Worm (Caenorhabditis elegans): ENCODE data around the gene delm-1.

The delm-1 gene

DNA sequence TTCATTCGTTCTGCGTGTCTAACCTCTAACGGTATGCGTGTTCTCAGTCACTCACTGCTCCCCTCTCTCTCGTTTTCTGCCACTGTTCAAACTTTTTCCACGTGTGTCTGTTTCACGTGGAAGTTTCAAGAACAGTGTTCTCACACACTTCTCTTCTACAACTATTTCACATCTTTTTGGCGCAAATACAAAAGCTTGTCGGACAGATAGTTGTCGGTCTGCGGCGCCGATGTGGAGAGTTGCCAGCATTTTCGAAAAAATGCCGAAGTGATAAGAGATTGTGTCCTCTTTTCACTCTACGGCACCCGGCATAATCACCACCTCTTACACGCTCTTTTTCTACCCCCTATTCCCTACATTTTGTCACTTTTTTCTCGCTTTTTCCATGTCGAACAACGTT is 16.9 kb downstream of the delm-1 start (continued):
- TF ChIP-seq nhr-48 (tag; optimal IDR thresholded peaks at IDR 0.05) = no peak
- TF ChIP-seq nhr-6 (tag; optimal IDR thresholded peaks at IDR 0.05) = no peak

ce11 chrIV:9117700-9118099 is 17.6 kb downstream of the delm-1 start:
- TF ChIP-seq unc-62 (GFP tag; optimal IDR thresholded peaks at IDR 0.05 in 1 of 2) = peak in 1 of 2 experiments; percentile 94
- TF ChIP-seq unc-62 (tag; optimal IDR thresholded peaks at IDR 0.05) = no peak
- no peak for TF ChIP-seq mxl-3 (GFP tag; optimal IDR thresholded peaks at IDR 0.05)
- TF ChIP-seq mep-1 (tag; optimal IDR thresholded peaks at IDR 0.05) = no peak
- no peak for TF ChIP-seq daf-16 (GFP tag; optimal IDR thresholded peaks at IDR 0.05)
- TF ChIP-seq daf-16 (tag; optimal IDR thresholded peaks at IDR 0.05) = peak; percentile 48

ce11 chrIV:9116452-9116851 is 18.8 kb downstream of the delm-1 start:
- no peak for TF ChIP-seq tag-97 (GFP tag; IDR thresholded peaks at IDR 0.05)
- TF ChIP-seq madf-5 (GFP tag; IDR thresholded peaks at IDR 0.05) = no peak
- TF ChIP-seq lin-38 (GFP tag; IDR thresholded peaks at IDR 0.05) = no peak
- TF ChIP-seq ceh-82 (tag; optimal IDR thresholded peaks at IDR 0.05) = no peak
- TF ChIP-seq ama-1 (optimal IDR thresholded peaks at IDR 0.05) = no peak
- no peak for TF ChIP-seq daf-16 (GFP tag; optimal IDR thresholded peaks at IDR 0.05)
- peak; percentile 38 for TF ChIP-seq daf-16 (tag; optimal IDR thresholded peaks at IDR 0.05)
- TF ChIP-seq hlh-11 (tag; optimal IDR thresholded peaks at IDR 0.05) = peak; percentile 29
- TF ChIP-seq pqm-1 (tag; optimal IDR thresholded peaks at IDR 0.05) = peak; percentile 73
- peak; percentile 54 for TF ChIP-seq dve-1 (tag; optimal IDR thresholded peaks at IDR 0.05; ENCODE audit: insufficient read depth)
- TF ChIP-seq nhr-28 (tag; optimal IDR thresholded peaks at IDR 0.05) = peak; percentile 80
- no peak for TF ChIP-seq lin-13 (GFP tag; optimal IDR thresholded peaks at IDR 0.05)
- TF ChIP-seq mxl-3 (GFP tag; optimal IDR thresholded peaks at IDR 0.05) = peak; percentile 10

ce11 chrIV:9114078-9114477 is 21.2 kb downstream of the delm-1 start:
- TF ChIP-seq F44E2.7 (GFP tag; IDR thresholded peaks at IDR 0.05) (no peak), dve-1 (tag; optimal IDR thresholded peaks at IDR 0.05; ENCODE audit: insufficient read depth) (peak; percentile 13), nhr-6 (tag; optimal IDR thresholded peaks at IDR 0.05) (peak; percentile 57), R02D3.7 (tag; optimal IDR thresholded peaks at IDR 0.05) (no peak), mxl-2 (GFP tag; conservative IDR thresholded peaks at IDR 0.05) (no peak), Y48G9A.11 (GFP tag; IDR thresholded peaks at IDR 0.05) (no peak), ceh-20 (GFP tag; IDR thresholded peaks at IDR 0.05) (no peak), nhr-42 (GFP tag; IDR thresholded peaks at IDR 0.05) (no peak), ceh-62 (tag; optimal IDR thresholded peaks at IDR 0.05) (no peak)

DNA sequence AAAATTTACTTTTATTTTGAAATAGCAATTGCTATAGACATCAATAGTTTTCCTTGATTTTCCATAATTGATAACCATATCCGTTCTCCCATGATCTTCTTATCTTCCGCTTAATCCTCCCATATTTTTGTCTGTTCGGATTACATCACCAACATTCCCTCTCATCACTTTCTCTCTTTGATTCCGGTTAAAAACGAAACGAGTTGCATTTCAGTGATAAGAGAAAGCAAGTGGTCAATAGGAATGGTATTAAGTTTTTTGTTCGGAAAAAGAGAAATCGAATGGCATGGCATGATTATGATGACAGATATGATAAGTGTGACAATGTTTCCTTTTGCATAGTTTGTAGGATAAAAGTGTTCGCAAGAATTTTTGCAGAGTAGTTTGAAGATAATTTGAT is 23.3 kb downstream of the delm-1 start:
- no peak for TF ChIP-seq T26A8.4 (GFP tag; IDR thresholded peaks at IDR 0.05)
- TF ChIP-seq nhr-6 (tag; optimal IDR thresholded peaks at IDR 0.05) = no peak
- no peak for TF ChIP-seq nhr-111 (GFP tag; optimal IDR thresholded peaks at IDR 0.05)
- TF ChIP-seq lin-29 (GFP tag; IDR thresholded peaks at IDR 0.05) = no peak
- peak; percentile 70 for TF ChIP-seq dmd-6 (GFP tag; IDR thresholded peaks at IDR 0.05)
- TF ChIP-seq cey-2 (tag; optimal IDR thresholded peaks at IDR 0.05; ENCODE audit: borderline replicate concordance, insufficient read depth) = peak; percentile 64
- TF ChIP-seq dpl-1 (GFP tag; optimal IDR thresholded peaks at IDR 0.05) = peak; percentile 15
- no peak for TF ChIP-seq ceh-28 (tag; optimal IDR thresholded peaks at IDR 0.05)
- no peak for TF ChIP-seq ztf-11 (tag; optimal IDR thresholded peaks at IDR 0.05)
- no peak for TF ChIP-seq daf-16 (GFP tag; optimal IDR thresholded peaks at IDR 0.05)
- peak; percentile 52 for TF ChIP-seq daf-16 (tag; optimal IDR thresholded peaks at IDR 0.05)
- TF ChIP-seq zag-1 (tag; optimal IDR thresholded peaks at IDR 0.05) = no peak
- TF ChIP-seq pqm-1 (tag; optimal IDR thresholded peaks at IDR 0.05) = peak; percentile 91
- TF ChIP-seq ama-1 (optimal IDR thresholded peaks at IDR 0.05) = no peak
- TF ChIP-seq Y105C5A.15 (GFP tag; IDR thresholded peaks at IDR 0.05) = no peak
- peak; percentile 18 for TF ChIP-seq hlh-30 (tag; optimal IDR thresholded peaks at IDR 0.05; ENCODE audit: insufficient read depth)
- TF ChIP-seq dve-1 (tag; optimal IDR thresholded peaks at IDR 0.05; ENCODE audit: insufficient read depth) = peak; percentile 57
- TF ChIP-seq mxl-3 (GFP tag; optimal IDR thresholded peaks at IDR 0.05) = peak; percentile 68
- peak; percentile 80 for TF ChIP-seq nhr-28 (tag; optimal IDR thresholded peaks at IDR 0.05)
- peak; percentile 72 for TF ChIP-seq hlh-11 (tag; optimal IDR thresholded peaks at IDR 0.05)

Data from whole organism, L4 larva.